Worm (Caenorhabditis elegans): ENCODE measurements around the gene fbxa-4.

fbxa-4 gene

ce11 chrII:2454822-2455221, 39.5 kb upstream of the fbxa-4 start:
- TF ChIP-seq ztf-11 (tag; optimal IDR thresholded peaks at IDR 0.05) (no peak), hlh-30 (tag; optimal IDR thresholded peaks at IDR 0.05; ENCODE audit: insufficient read depth) (peak; percentile 53), lin-1 (GFP tag; IDR thresholded peaks at IDR 0.05) (peak; percentile 66; the same call in 1 of the 2 replicates), egl-27 (tag; optimal IDR thresholded peaks at IDR 0.05) (no peak), nhr-10 (tag; optimal IDR thresholded peaks at IDR 0.05) (no peak), lin-13 (GFP tag; optimal IDR thresholded peaks at IDR 0.05) (no peak), ctbp-1 (GFP tag; IDR thresholded peaks at IDR 0.05) (no peak), snpc-4 (tag; optimal IDR thresholded peaks at IDR 0.05) (no peak), mes-2 (tag; optimal IDR thresholded peaks at IDR 0.05; ENCODE audit: poor library complexity, severe bottlenecking) (peak; percentile 12), attf-4 (tag; optimal IDR thresholded peaks at IDR 0.05) (no peak), Y5F2A.4 (GFP tag; optimal IDR thresholded peaks at IDR 0.05) (no peak), zip-2 (tag; optimal IDR thresholded peaks at IDR 0.05) (no peak), set-16 (GFP tag; IDR thresholded peaks at IDR 0.05) (no peak; the same call in 1 of the 2 replicates), egl-43 (GFP tag; IDR thresholded peaks at IDR 0.05) (no peak), ztf-7 (tag; optimal IDR thresholded peaks at IDR 0.05) (no peak), aly-2 (tag; optimal IDR thresholded peaks at IDR 0.05) (no peak), dmd-6 (GFP tag; IDR thresholded peaks at IDR 0.05) (peak; percentile 64), nhr-28 (tag; optimal IDR thresholded peaks at IDR 0.05) (peak; percentile 87), T26A8.4 (GFP tag; IDR thresholded peaks at IDR 0.05) (no peak), unc-62 (GFP tag; optimal IDR thresholded peaks at IDR 0.05 in 1 of 2) (no peak), unc-62 (tag; optimal IDR thresholded peaks at IDR 0.05) (no peak), aha-1 (tag) (no peak), sdz-12 (GFP tag; optimal IDR thresholded peaks at IDR 0.05) (no peak), T20F7.1 (GFP tag; optimal IDR thresholded peaks at IDR 0.05) (no peak), nhr-102 (tag; optimal IDR thresholded peaks at IDR 0.05) (no peak), daf-19 (GFP tag; conservative IDR thresholded peaks at IDR 0.05) (no peak), mep-1 (tag; optimal IDR thresholded peaks at IDR 0.05) (peak; percentile 52), dve-1 (tag; optimal IDR thresholded peaks at IDR 0.05; ENCODE audit: insufficient read depth) (peak; percentile 62), F37D6.2 (tag; optimal IDR thresholded peaks at IDR 0.05) (no peak), madf-9 (GFP tag; conservative IDR thresholded peaks at IDR 0.05) (no peak), Y75B8A.6 (GFP tag; IDR thresholded peaks at IDR 0.05) (no peak), spr-1 (tag; optimal IDR thresholded peaks at IDR 0.05) (no peak), mxl-2 (GFP tag; conservative IDR thresholded peaks at IDR 0.05) (no peak), pqm-1 (tag; optimal IDR thresholded peaks at IDR 0.05) (peak; percentile 72), lin-29 (GFP tag; IDR thresholded peaks at IDR 0.05) (no peak), tra-1 (GFP tag; IDR thresholded peaks at IDR 0.05) (no peak), dmd-9 (GFP tag; IDR thresholded peaks at IDR 0.05) (no peak), lsy-2 (tag; optimal IDR thresholded peaks at IDR 0.05) (peak in 1 of 2 experiments; percentile 24), jun-1 (tag; optimal IDR thresholded peaks at IDR 0.05) (no peak), nhr-6 (tag; optimal IDR thresholded peaks at IDR 0.05) (peak; percentile 60), pha-4 (GFP tag; IDR thresholded peaks at IDR 0.05) (no peak; the same call in 1 of the 2 replicates), pha-4 (tag; optimal IDR thresholded peaks at IDR 0.05) (peak; percentile 34), ceh-62 (tag; optimal IDR thresholded peaks at IDR 0.05) (no peak), ZK337.2 (GFP tag; IDR thresholded peaks at IDR 0.05) (no peak), dpl-1 (GFP tag; optimal IDR thresholded peaks at IDR 0.05) (peak; percentile 9), hmg-1.1 (GFP tag; IDR thresholded peaks at IDR 0.05) (no peak; the same call in 1 of the 2 replicates), hlh-11 (tag; optimal IDR thresholded peaks at IDR 0.05) (peak; percentile 76), nhr-25 (tag; optimal IDR thresholded peaks at IDR 0.05; ENCODE audit: borderline replicate concordance, insufficient read depth) (no peak), daf-16 (GFP tag; optimal IDR thresholded peaks at IDR 0.05) (no peak), daf-16 (tag; optimal IDR thresholded peaks at IDR 0.05) (peak; percentile 77), F10B5.3 (tag; optimal IDR thresholded peaks at IDR 0.05) (no peak), nhr-42 (GFP tag; IDR thresholded peaks at IDR 0.05) (no peak), zfp-3 (GFP tag; conservative IDR thresholded peaks at IDR 0.05) (no peak)
